Worm (Caenorhabditis elegans) whole organism, young adult: ENCODE results near the gene msp-74.

ENCODE experiments used
- F22D6.2 ChIP-seq: sonication (generic microtip); optimal IDR thresholded peaks from 2 replicates; lab custom pipeline; 2016; ENCODE audit warnings: mild to moderate bottlenecking, missing genetic modification characterization, missing compliant biosample characterization
- attf-5 ChIP-seq: fragments of 200-800 bp; sonication (Bioruptor generic); optimal IDR thresholded peaks from 2 replicates; lab custom pipeline; 2018; ENCODE audit warnings: mild to moderate bottlenecking, missing genetic modification characterization, missing compliant biosample characterization
- efl-1 ChIP-seq: fragments of 150-350 bp; optimal IDR thresholded peaks from 2 replicates; lab custom pipeline; 2014; ENCODE audit warnings: missing biosample characterization, missing genetic modification reagents, missing genetic modification characterization
- hrde-1 ChIP-seq: sonication (generic microtip); optimal IDR thresholded peaks from 2 replicates; lab custom pipeline; 2016; ENCODE audit warnings: missing genetic modification characterization, mild to moderate bottlenecking, missing compliant biosample characterization, moderate library complexity, missing genotype, missing genetic modification reagents, borderline replicate concordance
- lir-1 ChIP-seq: fragments of 200-800 bp; sonication (Bioruptor generic); conservative IDR thresholded peaks from 2 replicates; pipeline ENCODE4 v1.3.6; 2022; ENCODE audit warnings: missing genetic modification reagents, missing genetic modification characterization, missing compliant biosample characterization
- madf-8 ChIP-seq: fragments of 200-800 bp; sonication (Bioruptor generic); conservative IDR thresholded peaks from 2 replicates; pipeline ENCODE4 v1.3.6; 2022; ENCODE audit warnings: missing genetic modification reagents, missing genetic modification characterization, missing compliant biosample characterization
- mcd-1 ChIP-seq: fragments of 200-800 bp; sonication (Bioruptor generic); IDR thresholded peaks from 2 replicates; pipeline ENCODE4 v1.3.6; 2022; ENCODE audit warnings: missing genetic modification reagents, missing genetic modification characterization, missing compliant biosample characterization
- snpc-4 ChIP-seq, 5 experiments: fragments of 150-350 bp in 1 of 5; sonication (generic microtip) in 4 of 5; optimal IDR thresholded peaks; 2 replicates each; lab custom pipeline; 2014 to 2018; ENCODE audit warnings: missing genetic modification characterization in 5 of 5, missing biosample characterization in 3 of 5, antibody characterized with exemption in 2 of 5, mild to moderate bottlenecking in 2 of 5, missing compliant biosample characterization in 2 of 5, missing genotype in 2 of 5, moderate library complexity in 2 of 5, missing genetic modification reagents in 1 of 5
- somi-1 ChIP-seq: fragments of 200-800 bp; sonication (Bioruptor generic); optimal IDR thresholded peaks from 2 replicates; lab custom pipeline; 2018; ENCODE audit warnings: mild to moderate bottlenecking, missing genetic modification characterization, missing compliant biosample characterization
- unc-130 ChIP-seq: sonication (generic microtip); optimal IDR thresholded peaks from 2 replicates; lab custom pipeline; 2016; ENCODE audit warnings: missing genetic modification reagents, missing genetic modification characterization, missing compliant biosample characterization
- ztf-6 ChIP-seq: fragments of 200-800 bp; sonication (Bioruptor generic); IDR thresholded peaks from 2 replicates; pipeline ENCODE4 v1.3.6; 2022; ENCODE audit warnings: missing genetic modification reagents, missing genetic modification characterization, missing compliant biosample characterization

DNA sequence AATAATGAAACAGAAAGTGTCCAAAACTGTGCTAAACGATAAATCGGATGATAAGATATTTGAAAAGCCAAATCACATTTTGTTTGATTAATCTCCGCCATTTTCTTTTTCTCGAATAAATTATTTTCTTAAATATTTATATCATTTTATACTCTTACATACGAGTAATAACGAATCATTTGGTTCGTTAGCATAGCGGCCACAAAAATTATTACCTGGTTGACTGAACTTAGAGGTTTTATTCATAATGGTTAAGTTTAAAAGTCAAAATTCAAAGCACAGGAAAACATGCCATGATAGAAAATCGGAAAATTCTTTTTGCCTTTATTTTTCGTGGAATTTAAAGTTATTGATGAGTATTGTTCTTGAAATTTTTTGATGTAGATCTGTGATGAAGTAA lies 48.1 kb upstream of the msp-74 start, which contains the start of gene srb-5:
- TF ChIP-seq lir-1 (GFP tag; lab: Robert Waterston, UW) (no peak), efl-1 (GFP tag; lab: Kevin White, UChicago) (no peak), snpc-4 (GFP tag; optimal IDR thresholded peaks at IDR 0.05; lab: Kevin White, UChicago) (no peak), snpc-4 (tag; optimal IDR thresholded peaks at IDR 0.05; lab: Kevin White, UChicago) (no peak), somi-1 (no peak), ztf-6 (GFP tag; lab: Robert Waterston, UW) (no peak), mcd-1 (GFP tag; lab: Robert Waterston, UW) (no peak), hrde-1 (tag; lab: Kevin White, UChicago) (no peak), F22D6.2 (tag; lab: Kevin White, UChicago) (no peak), madf-8 (GFP tag; lab: Robert Waterston, UW) (no peak), unc-130 (no peak), attf-5 (GFP tag; lab: Kevin White, UChicago) (no peak)
